Worm (Caenorhabditis elegans) whole organism, midembryonic: Measurements from ENCODE around the gene glr-7.

Experiments
- T22C8.4 ChIP-seq: fragments of 200-800 bp; sonication (Bioruptor generic); IDR thresholded peaks from 2 replicates; pipeline ENCODE4 v1.3.6; 2022; ENCODE audit warnings: missing genetic modification characterization, missing compliant biosample characterization
- cog-1 ChIP-seq: sonication (generic microtip); optimal IDR thresholded peaks from 2 replicates; lab custom pipeline; 2016; ENCODE audit warnings: missing genetic modification characterization, missing compliant biosample characterization
- flt-1 ChIP-seq: fragments of 200-800 bp; sonication (Bioruptor generic); IDR thresholded peaks from 2 replicates; pipeline ENCODE4 v1.3.6; 2022; ENCODE audit warnings: missing genetic modification characterization, missing compliant biosample characterization
- klf-2 ChIP-seq: fragments of 200-800 bp; sonication (Bioruptor generic); conservative IDR thresholded peaks from 2 replicates; pipeline ENCODE4 v1.3.6; 2022; ENCODE audit warnings: missing genetic modification reagents, missing genetic modification characterization, missing compliant biosample characterization
- med-1 ChIP-seq: sonication (generic microtip); optimal IDR thresholded peaks from 2 replicates; lab custom pipeline; 2017; ENCODE audit warnings: missing genetic modification characterization, mild to moderate bottlenecking, missing compliant biosample characterization, antibody characterized with exemption, missing genetic modification reagents; ENCODE audit not compliant: insufficient read depth
- ref-1 ChIP-seq: fragments of 200-800 bp; sonication (Bioruptor generic); conservative IDR thresholded peaks from 2 replicates; pipeline ENCODE4 v1.3.6; 2022; ENCODE audit warnings: missing genetic modification reagents, missing genetic modification characterization, missing compliant biosample characterization
- tab-1 ChIP-seq: fragments of 200-800 bp; sonication (Bioruptor generic); IDR thresholded peaks from 2 replicates; pipeline ENCODE4 v1.3.6; 2022; ENCODE audit warnings: missing genetic modification characterization, missing compliant biosample characterization
- ztf-23 ChIP-seq: fragments of 200-800 bp; sonication (Bioruptor generic); IDR thresholded peaks from 2 replicates; pipeline ENCODE4 v1.3.6; 2022; ENCODE audit warnings: missing genetic modification reagents, missing genetic modification characterization, missing compliant biosample characterization
- ztf-29 ChIP-seq: fragments of 200-800 bp; sonication (Bioruptor generic); IDR thresholded peaks from 2 replicates; pipeline ENCODE4 v1.3.6; 2022; ENCODE audit warnings: missing genetic modification reagents, missing genetic modification characterization, missing compliant biosample characterization

Gene glr-7

ce11 chrX:2426932-2427331, 7.3 kb upstream of the glr-7 start:
- TF ChIP-seq ztf-29 (GFP tag; lab: Robert Waterston, UW), result no peak
- no peak for TF ChIP-seq ztf-23
- TF ChIP-seq T22C8.4, result no peak
- TF ChIP-seq flt-1 (GFP tag; lab: Robert Waterston, UW), result no peak
- TF ChIP-seq tab-1, result no peak
- no peak for TF ChIP-seq med-1 (GFP tag; lab: Kevin White, UChicago)
- TF ChIP-seq ref-1 (GFP tag; lab: Robert Waterston, UW), result no peak
- TF ChIP-seq klf-2 (GFP tag; lab: Robert Waterston, UW), result no peak
- TF ChIP-seq cog-1 (tag; lab: Kevin White, UChicago), result no peak

ce11 chrX:2425284-2425683, 5.6 kb upstream of the glr-7 start:
- TF ChIP-seq flt-1 (GFP tag; lab: Robert Waterston, UW) (no peak), ztf-29 (GFP tag; lab: Robert Waterston, UW) (no peak), tab-1 (no peak), med-1 (GFP tag; lab: Kevin White, UChicago) (no peak), ref-1 (GFP tag; lab: Robert Waterston, UW) (no peak), ztf-23 (no peak), cog-1 (tag; lab: Kevin White, UChicago) (no peak), T22C8.4 (no peak), klf-2 (GFP tag; lab: Robert Waterston, UW) (no peak)

- TF ChIP-seq med-1 (GFP tag; lab: Kevin White, UChicago) (no peak), ztf-23 (no peak), cog-1 (tag; lab: Kevin White, UChicago) (no peak), flt-1 (GFP tag; lab: Robert Waterston, UW) (no peak), tab-1 (no peak), T22C8.4 (no peak), klf-2 (GFP tag; lab: Robert Waterston, UW) (no peak), ref-1 (GFP tag; lab: Robert Waterston, UW) (no peak), ztf-29 (GFP tag; lab: Robert Waterston, UW) (no peak)
Observed at ce11 chrX:2422123-2422522, 2.4 kb upstream of the glr-7 start.

- TF ChIP-seq ztf-29 (GFP tag; lab: Robert Waterston, UW) (no peak), flt-1 (GFP tag; lab: Robert Waterston, UW) (no peak), klf-2 (GFP tag; lab: Robert Waterston, UW) (no peak), med-1 (GFP tag; lab: Kevin White, UChicago) (no peak), cog-1 (tag; lab: Kevin White, UChicago) (no peak), tab-1 (no peak), ref-1 (GFP tag; lab: Robert Waterston, UW) (no peak), T22C8.4 (no peak), ztf-23 (no peak)
Observed at ce11 chrX:2413277-2413676, 6.4 kb downstream of the glr-7 start, which contains the start of gene hlh-15. Gene hlh-15, minus strand, starts transcription at chrX:2413377.

ce11 chrX:2410978-2411377, 8.7 kb downstream of the glr-7 start:
- no peak for TF ChIP-seq T22C8.4
- TF ChIP-seq ref-1 (GFP tag; lab: Robert Waterston, UW), result no peak
- no peak for TF ChIP-seq med-1 (GFP tag; lab: Kevin White, UChicago)
- TF ChIP-seq ztf-23, result no peak
- TF ChIP-seq ztf-29 (GFP tag; lab: Robert Waterston, UW), result no peak
- no peak for TF ChIP-seq klf-2 (GFP tag; lab: Robert Waterston, UW)
- TF ChIP-seq cog-1 (tag; lab: Kevin White, UChicago), result no peak
- TF ChIP-seq flt-1 (GFP tag; lab: Robert Waterston, UW), result no peak
- TF ChIP-seq tab-1, result no peak

- no peak for TF ChIP-seq klf-2 (GFP tag; lab: Robert Waterston, UW)
- no peak for TF ChIP-seq cog-1 (tag; lab: Kevin White, UChicago)
- no peak for TF ChIP-seq ztf-23
- no peak for TF ChIP-seq tab-1
- no peak for TF ChIP-seq med-1 (GFP tag; lab: Kevin White, UChicago)
- TF ChIP-seq ztf-29 (GFP tag; lab: Robert Waterston, UW), result no peak
- no peak for TF ChIP-seq T22C8.4
- TF ChIP-seq flt-1 (GFP tag; lab: Robert Waterston, UW), result no peak
- TF ChIP-seq ref-1 (GFP tag; lab: Robert Waterston, UW), result no peak
Observed at ce11 chrX:2409243-2409741, 10.4 kb downstream of the glr-7 start, which contains the start of the genes C43H6.12 and trpp-12. Gene C43H6.12, plus strand, starts transcription at chrX:2409607. Gene trpp-12, plus strand, starts transcription at chrX:2409691.

- TF ChIP-seq T22C8.4 (no peak), klf-2 (GFP tag; lab: Robert Waterston, UW) (no peak), cog-1 (tag; lab: Kevin White, UChicago) (no peak), ref-1 (GFP tag; lab: Robert Waterston, UW) (no peak), ztf-23 (no peak), tab-1 (no peak), med-1 (GFP tag; lab: Kevin White, UChicago) (no peak), flt-1 (GFP tag; lab: Robert Waterston, UW) (no peak), ztf-29 (GFP tag; lab: Robert Waterston, UW) (no peak)
Observed at ce11 chrX:2407167-2407566, 12.5 kb downstream of the glr-7 start, which contains the start of gene mtpn-1. Gene mtpn-1, plus strand, starts transcription at chrX:2407467.

ce11 chrX:2403724-2404123, 16.0 kb downstream of the glr-7 start, which contains the start of gene C43H6.4:
Gene C43H6.4, plus strand, starts transcription at chrX:2404024.
- TF ChIP-seq cog-1 (tag; lab: Kevin White, UChicago) (no peak), med-1 (GFP tag; lab: Kevin White, UChicago) (no peak), ztf-23 (no peak), flt-1 (GFP tag; lab: Robert Waterston, UW) (no peak), ztf-29 (GFP tag; lab: Robert Waterston, UW) (no peak), ref-1 (GFP tag; lab: Robert Waterston, UW) (no peak), klf-2 (GFP tag; lab: Robert Waterston, UW) (no peak), T22C8.4 (no peak), tab-1 (no peak)

- TF ChIP-seq ztf-23 (no peak), cog-1 (tag; lab: Kevin White, UChicago) (peak; percentile 27), flt-1 (GFP tag; lab: Robert Waterston, UW) (0 out of 2 replicates have a peak, but pooled peaks have one; percentile 34), T22C8.4 (no peak), tab-1 (no peak)
Observed at ce11 chrX:2401883-2402282, 17.8 kb downstream of the glr-7 start, which contains the start of gene dhhc-9. Gene dhhc-9, minus strand, starts transcription at chrX:2402036.
